Fruit fly (Drosophila melanogaster): ENCODE measurements around the gene CG31176.

- TF ChIP-seq CG1620 (GFP tag; optimal IDR thresholded peaks at IDR 0.05) (no peak), CG14711 (tag; optimal IDR thresholded peaks at IDR 0.05) (no peak), Mnt (GFP tag; optimal IDR thresholded peaks at IDR 0.05) (no peak), Hr96 (GFP tag; optimal IDR thresholded peaks at IDR 0.05) (no peak), Crg-1 (GFP tag; optimal IDR thresholded peaks at IDR 0.05) (no peak), pad (GFP tag; optimal IDR thresholded peaks at IDR 0.05) (no peak), CG5204 (GFP tag; optimal IDR thresholded peaks at IDR 0.05) (no peak)
Observed at dm6 chr3R:21649053-21649821, 70.2 kb downstream of the CG31176 start.

All from whole organism, adult.